Worm (Caenorhabditis elegans): Measurements from ENCODE around the gene flor-1.

The flor-1 gene

DNA sequence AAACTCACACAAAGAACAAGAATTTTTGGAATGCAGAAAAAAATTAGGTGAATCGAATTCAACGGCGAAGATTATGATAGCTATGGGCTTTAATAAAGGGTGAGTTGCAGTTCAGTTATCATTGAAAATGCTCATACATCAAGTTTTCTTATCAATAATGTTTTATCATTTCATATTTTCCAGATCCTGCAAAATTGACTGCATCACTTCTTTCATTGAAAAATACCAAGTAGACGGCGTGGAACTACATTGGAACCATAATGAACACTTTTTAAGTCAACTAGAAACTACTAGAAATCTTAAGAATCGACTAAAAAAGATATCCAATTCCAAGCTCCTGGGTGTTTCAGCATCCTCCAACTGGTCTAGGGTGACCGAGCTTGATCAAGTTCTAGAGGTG lies 23.9 kb upstream of the flor-1 start, which contains the start of gene K08F9.1:
TSS of gene K08F9.1 (minus strand) at position 101 of the 400 bp plus-strand sequence.
- TF ChIP-seq mes-4 (tag; optimal IDR thresholded peaks at IDR 0.05) (no peak), nhr-120 (GFP tag; IDR thresholded peaks at IDR 0.05) (no peak), gei-17 (GFP tag; optimal IDR thresholded peaks at IDR 0.05) (no peak), B0019.2 (GFP tag; conservative IDR thresholded peaks at IDR 0.05) (no peak), attf-5 (GFP tag; optimal IDR thresholded peaks at IDR 0.05) (no peak), nhr-90 (tag; optimal IDR thresholded peaks at IDR 0.05) (no peak), attf-3 (GFP tag; conservative IDR thresholded peaks at IDR 0.05) (no peak), nfya-1 (tag; optimal IDR thresholded peaks at IDR 0.05; ENCODE audit: borderline replicate concordance, insufficient read depth) (no peak), snpc-1.3 (tag; optimal IDR thresholded peaks at IDR 0.05; ENCODE audit: insufficient read depth) (no peak), sea-2 (GFP tag; IDR thresholded peaks at IDR 0.05) (no peak), hsf-1 (GFP tag; IDR thresholded peaks at IDR 0.05) (no peak), F33H1.4 (GFP tag; IDR thresholded peaks at IDR 0.05) (no peak), chd-7 (tag; optimal IDR thresholded peaks at IDR 0.05) (no peak), let-526 (GFP tag; IDR thresholded peaks at IDR 0.05) (no peak), egl-18 (GFP tag; IDR thresholded peaks at IDR 0.05) (no peak), ceh-27 (GFP tag; optimal IDR thresholded peaks at IDR 0.05) (no peak), fkh-3 (tag; optimal IDR thresholded peaks at IDR 0.05) (no peak), Y53F4B.3 (GFP tag; IDR thresholded peaks at IDR 0.05) (no peak)

DNA sequence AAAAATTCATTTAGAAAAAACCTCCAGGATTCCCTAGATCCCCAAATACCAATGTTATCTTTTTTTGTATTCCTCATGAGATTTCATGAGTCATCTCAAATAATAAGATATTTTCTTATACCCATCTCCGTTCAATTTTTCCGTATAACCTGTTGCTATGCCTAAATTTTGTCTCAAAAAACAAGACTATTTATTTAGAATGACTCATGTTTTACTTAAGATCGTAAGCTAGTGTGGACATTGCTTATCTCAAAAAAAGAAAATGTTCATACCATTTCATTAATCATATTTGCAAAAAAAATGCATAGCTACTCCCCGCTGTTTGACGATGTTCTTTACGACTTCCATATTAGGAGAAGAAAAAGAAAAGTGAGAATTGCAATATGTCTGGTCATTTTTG lies 20.8 kb upstream of the flor-1 start, which contains the start of gene K08F9.3:
TSS of gene K08F9.3 (plus strand) at position 301 of the 400 bp plus-strand sequence.
- TF ChIP-seq C06A6.2 (GFP tag; conservative IDR thresholded peaks at IDR 0.05) (no peak), zim-3 (tag; optimal IDR thresholded peaks at IDR 0.05) (no peak), mel-28 (tag; optimal IDR thresholded peaks at IDR 0.05; ENCODE audit: borderline replicate concordance) (no peak), lin-35 (GFP tag; optimal IDR thresholded peaks at IDR 0.05) (no peak), hmg-20 (GFP tag; IDR thresholded peaks at IDR 0.05) (no peak), B0019.2 (GFP tag; conservative IDR thresholded peaks at IDR 0.05) (no peak), xnd-1 (tag; optimal IDR thresholded peaks at IDR 0.05) (no peak), tlf-1 (GFP tag; optimal IDR thresholded peaks at IDR 0.05) (no peak), cebp-1 (GFP tag; IDR thresholded peaks at IDR 0.05) (no peak), cebp-1 (tag; optimal IDR thresholded peaks at IDR 0.05) (no peak), tbx-9 (tag; optimal IDR thresholded peaks at IDR 0.05; ENCODE audit: borderline replicate concordance) (no peak), ZK185.1 (tag; optimal IDR thresholded peaks at IDR 0.05; ENCODE audit: poor library complexity, severe bottlenecking) (no peak), sea-2 (GFP tag; IDR thresholded peaks at IDR 0.05) (no peak), madf-8 (GFP tag; conservative IDR thresholded peaks at IDR 0.05) (no peak), attf-3 (GFP tag; conservative IDR thresholded peaks at IDR 0.05) (no peak), Y67H2A.10 (GFP tag; conservative IDR thresholded peaks at IDR 0.05) (no peak)

DNA sequence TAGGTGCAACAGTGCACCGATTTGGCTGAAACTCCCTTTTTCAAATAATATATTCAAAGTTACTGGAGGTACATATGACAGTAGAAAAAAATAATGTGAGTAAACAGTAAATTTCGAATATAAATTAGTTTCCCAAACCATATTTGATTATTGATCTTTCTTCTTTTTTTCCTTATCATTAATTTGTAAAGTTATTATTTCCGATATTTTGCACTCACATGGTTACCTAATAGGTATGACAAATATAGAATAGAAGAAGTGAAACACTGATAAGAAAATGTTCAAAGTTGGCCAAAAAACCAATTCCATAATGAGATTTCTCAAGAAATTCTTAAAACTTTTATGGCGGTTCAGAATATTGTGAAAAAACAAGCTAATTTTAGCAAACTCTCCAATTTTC lies 20.4 kb upstream of the flor-1 start:
- TF ChIP-seq nhr-80 (tag; optimal IDR thresholded peaks at IDR 0.05) (peak; percentile 3), Y53G8AR.9 (GFP tag; conservative IDR thresholded peaks at IDR 0.05) (no peak)

DNA sequence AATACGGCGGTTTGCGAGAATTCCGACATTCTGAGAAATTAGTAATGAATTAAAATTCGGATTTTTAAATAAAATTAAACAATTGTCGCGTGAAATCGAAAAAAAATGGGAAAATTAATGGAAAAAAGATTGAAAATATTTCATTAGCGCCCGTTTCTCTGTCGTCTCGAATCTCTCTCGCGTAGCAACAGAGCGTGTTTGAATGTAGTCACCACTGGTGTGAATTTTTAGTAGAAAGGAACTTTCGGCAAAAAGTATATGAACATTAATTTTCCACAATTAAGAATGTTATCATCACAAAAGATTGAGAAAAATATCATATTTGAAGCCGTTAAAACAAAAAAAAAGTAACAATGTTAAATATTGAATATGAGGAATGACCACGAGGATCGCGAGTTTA lies 17.4 kb upstream of the flor-1 start, which contains the start of gene aipl-1:
TSS of gene aipl-1 (minus strand) at position 30 of the 400 bp plus-strand sequence.
- TF ChIP-seq lin-40 (tag; optimal IDR thresholded peaks at IDR 0.05) (no peak), madf-6 (GFP tag; IDR thresholded peaks at IDR 0.05) (peak; percentile 40; the same call in 1 of the 2 replicates), cebp-1 (GFP tag; IDR thresholded peaks at IDR 0.05) (0 out of 2 replicates have a peak, but pooled peaks have one; percentile 36), cebp-1 (tag; optimal IDR thresholded peaks at IDR 0.05) (no peak), rcor-1 (GFP tag; IDR thresholded peaks at IDR 0.05) (peak; percentile 51; the same call in 1 of the 2 replicates), snpc-4 (GFP tag; optimal IDR thresholded peaks at IDR 0.05) (no peak), snpc-4 (tag; optimal IDR thresholded peaks at IDR 0.05) (peak in 3 of 4 experiments; percentile 5 to 66 (median 53)), tlf-1 (GFP tag; optimal IDR thresholded peaks at IDR 0.05) (no peak), Y67H2A.10 (GFP tag; conservative IDR thresholded peaks at IDR 0.05) (0 out of 2 replicates have a peak, but pooled peaks have one; percentile 15), lin-35 (GFP tag; optimal IDR thresholded peaks at IDR 0.05) (peak in 1 of 3 experiments; percentile 53), lsl-1 (GFP tag; optimal IDR thresholded peaks at IDR 0.05) (peak; percentile 48), ceh-91 (GFP tag; IDR thresholded peaks at IDR 0.05) (peak; percentile 46), snpc-3.4 (tag; optimal IDR thresholded peaks at IDR 0.05) (peak; percentile 25), efl-1 (GFP tag; optimal IDR thresholded peaks at IDR 0.05) (peak; percentile 61), B0261.1 (tag; optimal IDR thresholded peaks at IDR 0.05) (no peak), mcd-1 (GFP tag; IDR thresholded peaks at IDR 0.05) (peak; percentile 90)
